Fruit fly (Drosophila melanogaster): Measurements from ENCODE around the gene CG46280.
A peak's percentile ranks its signal among the peaks of the same experiment; 100 is the strongest.

CG46280 gene

dm6 chr3R:13014168-13014881, 16.1 kb downstream of the CG46280 start:
- TF ChIP-seq CG6654 (GFP tag; optimal IDR thresholded peaks at IDR 0.05) (no peak), pan (optimal IDR thresholded peaks at IDR 0.05) (no peak), pan (GFP tag; optimal IDR thresholded peaks at IDR 0.05 in 1 of 2, IDR thresholded peaks at IDR 0.05 in 1 of 2) (peak in 1 of 2 experiments; percentile 49), gro (GFP tag; optimal IDR thresholded peaks at IDR 0.05) (no peak), H15 (GFP tag; IDR thresholded peaks at IDR 0.05) (no peak), CoRest (tag; optimal IDR thresholded peaks at IDR 0.05) (peak; percentile 19), Ravus (GFP tag; IDR thresholded peaks at IDR 0.05) (no peak), Hsf (GFP tag; optimal IDR thresholded peaks at IDR 0.05) (peak; percentile 8), lab (GFP tag; optimal IDR thresholded peaks at IDR 0.05) (peak; percentile 5), CG7963 (GFP tag; IDR thresholded peaks at IDR 0.05; ENCODE audit: partially characterized antibody) (no peak), dati (GFP tag; IDR thresholded peaks at IDR 0.05) (no peak), az2 (GFP tag; optimal IDR thresholded peaks at IDR 0.05) (no peak), Fer3 (tag; optimal IDR thresholded peaks at IDR 0.05) (peak; percentile 21), dm (GFP tag; optimal IDR thresholded peaks at IDR 0.05) (no peak), dpn (GFP tag; optimal IDR thresholded peaks at IDR 0.05) (peak in 1 of 2 experiments; percentile 1), CG8924 (tag; optimal IDR thresholded peaks at IDR 0.05) (peak; percentile 3), D19A (tag; optimal IDR thresholded peaks at IDR 0.05) (peak; percentile 55), Camta (GFP tag; optimal IDR thresholded peaks at IDR 0.05) (no peak), twi (tag; optimal IDR thresholded peaks at IDR 0.05) (peak; percentile 37), CG13424 (tag; optimal IDR thresholded peaks at IDR 0.05) (peak; percentile 8), lov (optimal IDR thresholded peaks at IDR 0.05) (no peak), lov (GFP tag; IDR thresholded peaks at IDR 0.05) (no peak), CG7839 (tag; optimal IDR thresholded peaks at IDR 0.05) (peak; percentile 8), Stat92E (GFP tag; optimal IDR thresholded peaks at IDR 0.05) (peak in 1 of 3 experiments; percentile 20), CG14014 (GFP tag; IDR thresholded peaks at IDR 0.05) (no peak), Atf3 (GFP tag; optimal IDR thresholded peaks at IDR 0.05) (no peak), Rx (GFP tag; IDR thresholded peaks at IDR 0.05) (no peak), row (GFP tag; IDR thresholded peaks at IDR 0.05) (peak; percentile 44; the same call in 1 of the 3 replicates), CG2678 (tag; optimal IDR thresholded peaks at IDR 0.05) (peak; percentile 20), CG17359 (tag; optimal IDR thresholded peaks at IDR 0.05) (peak; percentile 21), cas (GFP tag; IDR thresholded peaks at IDR 0.05) (no peak), phol (tag; optimal IDR thresholded peaks at IDR 0.05) (peak; percentile 7), slbo (GFP tag; IDR thresholded peaks at IDR 0.05) (peak; percentile 26; the same call in 1 of the 2 replicates), cwo (GFP tag; optimal IDR thresholded peaks at IDR 0.05) (peak; percentile 13), CG12155 (GFP tag; optimal IDR thresholded peaks at IDR 0.05) (no peak), grau (tag; optimal IDR thresholded peaks at IDR 0.05) (peak; percentile 19), CG13775 (GFP tag; optimal IDR thresholded peaks at IDR 0.05) (no peak), Elba2 (GFP tag; optimal IDR thresholded peaks at IDR 0.05) (no peak), CG11695 (GFP tag; IDR thresholded peaks at IDR 0.05) (0 out of 3 replicates have a peak, but pooled peaks have one; percentile 16), CG8290 (GFP tag; optimal IDR thresholded peaks at IDR 0.05) (no peak), CG8290 (tag; optimal IDR thresholded peaks at IDR 0.05) (peak in 1 of 2 experiments; percentile 41), prd (optimal IDR thresholded peaks at IDR 0.05) (no peak), prd (GFP tag; IDR thresholded peaks at IDR 0.05) (peak; percentile 56; the same call in 2 of the 3 replicates), ara (GFP tag; IDR thresholded peaks at IDR 0.05) (0 out of 2 replicates have a peak, but pooled peaks have one; percentile 33), crp (GFP tag; optimal IDR thresholded peaks at IDR 0.05) (no peak), CG17829 (tag; optimal IDR thresholded peaks at IDR 0.05) (no peak), Drgx (GFP tag; IDR thresholded peaks at IDR 0.05) (peak; percentile 55), CG18619 (GFP tag; optimal IDR thresholded peaks at IDR 0.05) (no peak), CG2712 (tag; optimal IDR thresholded peaks at IDR 0.05) (peak; percentile 1), CG17361 (GFP tag; IDR thresholded peaks at IDR 0.05) (0 out of 3 replicates have a peak, but pooled peaks have one; percentile 18)

All from whole organism, embryonic.